Worm (Caenorhabditis elegans): ENCODE data around the gene sri-42.

DNA sequence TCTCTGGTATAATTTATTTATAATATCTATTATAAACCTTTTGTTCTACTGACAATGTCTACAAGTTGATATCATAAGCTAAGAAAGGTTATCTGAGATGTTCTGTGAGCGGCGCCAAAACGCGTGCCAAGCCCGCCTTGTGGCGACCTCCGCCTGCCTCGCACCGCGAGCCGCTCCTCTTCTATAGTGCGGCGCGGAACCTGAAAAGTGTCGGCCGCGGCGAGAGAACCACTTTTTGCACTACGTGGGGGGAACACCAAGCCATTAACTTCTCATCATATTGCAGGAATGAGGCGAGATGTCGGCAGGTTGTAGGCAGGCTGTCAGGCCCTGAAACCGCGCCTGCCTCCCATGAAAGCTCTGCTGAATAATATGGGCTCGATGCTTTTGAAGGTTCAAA lies 29.5 kb downstream of the sri-42 start:
- TF ChIP-seq ceh-40 (GFP tag; IDR thresholded peaks at IDR 0.05) (no peak), nfya-1 (tag; optimal IDR thresholded peaks at IDR 0.05; ENCODE audit: borderline replicate concordance, insufficient read depth) (no peak)

Data from whole organism, young adult.